Worm (Caenorhabditis elegans) whole organism, mixed stage, embryonic: ENCODE results near the gene F41H10.1.

Source experiments
- blmp-1 ChIP-seq: fragments of 150-350 bp; optimal IDR thresholded peaks from 2 replicates; lab custom pipeline; 2014; ENCODE audit warnings: missing biosample characterization, missing genetic modification characterization
- hlh-1 ChIP-seq: fragments of 150-350 bp; optimal IDR thresholded peaks from 2 replicates; lab custom pipeline; 2014; ENCODE audit warnings: missing biosample characterization, missing genetic modification reagents, missing genetic modification characterization
- mab-5 ChIP-seq: fragments of 150-350 bp; optimal IDR thresholded peaks from 2 replicates; lab custom pipeline; 2014; ENCODE audit warnings: missing biosample characterization, missing genetic modification characterization
- nhr-12 ChIP-seq: fragments of 150-350 bp; optimal IDR thresholded peaks from 2 replicates; lab custom pipeline; 2014; ENCODE audit warnings: missing biosample characterization, missing genetic modification characterization
- nhr-237 ChIP-seq: fragments of 150-350 bp; optimal IDR thresholded peaks from 2 replicates; lab custom pipeline; 2014; ENCODE audit warnings: missing biosample characterization, missing genetic modification characterization
- nhr-28 ChIP-seq: fragments of 150-350 bp; optimal IDR thresholded peaks from 2 replicates; lab custom pipeline; 2014; ENCODE audit warnings: missing biosample characterization, missing genetic modification characterization
- nhr-76 ChIP-seq: sonication (generic microtip); optimal IDR thresholded peaks from 2 replicates; lab custom pipeline; 2017; ENCODE audit warnings: missing biosample characterization, missing genetic modification characterization
- pha-4 ChIP-seq: fragments of 150-350 bp; optimal IDR thresholded peaks from 2 replicates; lab custom pipeline; 2018; ENCODE audit warnings: missing biosample characterization, missing genetic modification reagents, missing genetic modification characterization
- snpc-4 ChIP-seq: fragments of 150-350 bp; optimal IDR thresholded peaks from 2 replicates; lab custom pipeline; 2014; ENCODE audit warnings: missing biosample characterization, missing genetic modification characterization
- ztf-11 ChIP-seq: fragments of 150-350 bp; optimal IDR thresholded peaks from 2 replicates; lab custom pipeline; 2014; ENCODE audit warnings: missing biosample characterization, missing genetic modification characterization

DNA sequence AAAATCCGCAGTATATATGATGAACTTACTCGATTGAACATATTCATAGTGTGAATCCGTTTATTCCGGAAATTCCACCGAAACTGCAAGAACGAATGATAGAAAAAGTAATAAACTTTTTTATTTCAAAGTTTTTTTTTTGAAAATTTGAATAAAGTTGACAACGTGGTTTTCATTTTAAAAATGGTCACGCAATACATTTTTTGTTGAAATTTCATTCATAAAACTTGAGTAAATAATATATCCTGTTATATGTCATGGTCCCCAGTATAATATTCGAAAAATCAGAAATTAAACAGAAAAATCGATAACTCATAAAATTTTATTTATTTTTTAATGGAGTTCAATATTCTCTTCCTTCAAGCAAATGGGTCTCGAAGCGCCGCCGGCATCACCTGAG is 28.4 kb downstream of the F41H10.1 start, which contains the start of gene ZK616.65:
- TF ChIP-seq nhr-237 (tag; lab: Kevin White, UChicago) (no peak), hlh-1 (tag; lab: Kevin White, UChicago) (no peak), nhr-12 (tag; lab: Kevin White, UChicago) (no peak), blmp-1 (tag; lab: Kevin White, UChicago) (no peak), pha-4 (no peak), mab-5 (tag; lab: Kevin White, UChicago) (no peak), snpc-4 (no peak), nhr-76 (no peak), ztf-11 (tag; lab: Kevin White, UChicago) (no peak), nhr-28 (tag; lab: Kevin White, UChicago) (no peak)
